Worm (Caenorhabditis elegans): ENCODE results near the gene T12C9.7.
A peak's percentile ranks its signal among the peaks of the same experiment; 100 is the strongest.

T12C9.7 gene

DNA sequence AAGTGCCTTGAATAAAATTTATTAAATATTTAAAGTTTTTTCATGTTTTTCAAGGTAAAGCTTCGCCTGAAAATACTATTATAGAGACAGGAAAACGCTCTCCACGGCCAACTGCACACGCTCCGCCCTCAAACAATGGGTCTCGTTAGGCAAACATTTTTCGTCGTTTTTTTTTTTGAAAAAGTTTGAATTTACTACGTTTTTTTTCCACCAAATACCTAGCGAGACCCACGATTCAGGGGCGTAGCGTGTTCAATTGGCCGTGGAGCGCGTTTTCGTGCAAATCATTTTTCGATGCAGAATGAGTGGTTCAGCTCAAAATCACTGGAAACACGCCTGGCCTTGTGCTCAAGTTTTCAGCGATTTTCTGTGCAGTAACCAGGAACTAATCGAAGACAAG, 7.1 kb upstream of the T12C9.7 start, which contains the start of gene W06B4.2:
Gene W06B4.2, plus strand, starts transcription at position 301 of the 400 bp plus-strand sequence.
- TF ChIP-seq dao-5 (tag; optimal IDR thresholded peaks at IDR 0.05), result no peak
- TF ChIP-seq W03F9.2 (tag; optimal IDR thresholded peaks at IDR 0.05), result no peak
- no peak for TF ChIP-seq him-1 (tag; optimal IDR thresholded peaks at IDR 0.05)

DNA sequence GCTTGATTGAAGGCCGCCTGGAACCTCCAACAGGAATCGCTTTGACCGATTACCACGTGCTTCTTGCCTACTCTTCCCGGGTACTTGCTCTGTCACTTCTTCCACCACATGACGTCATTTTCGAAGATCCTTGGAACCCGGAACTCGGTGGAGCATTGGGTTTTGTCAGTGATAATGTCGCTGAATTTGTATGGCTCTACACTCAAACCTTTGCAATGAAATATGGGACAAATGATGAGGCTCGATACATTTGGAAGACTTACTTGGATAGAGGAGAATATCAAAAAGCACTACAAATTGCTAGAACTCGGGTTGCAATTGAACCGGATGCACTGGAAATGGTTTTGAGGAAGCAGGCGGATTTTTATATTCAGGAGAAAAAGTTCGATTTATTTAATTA, 2.1 kb upstream of the T12C9.7 start:
- no peak for TF ChIP-seq dao-5 (tag; optimal IDR thresholded peaks at IDR 0.05)
- TF ChIP-seq W03F9.2 (tag; optimal IDR thresholded peaks at IDR 0.05), result no peak
- no peak for TF ChIP-seq him-1 (tag; optimal IDR thresholded peaks at IDR 0.05)

DNA sequence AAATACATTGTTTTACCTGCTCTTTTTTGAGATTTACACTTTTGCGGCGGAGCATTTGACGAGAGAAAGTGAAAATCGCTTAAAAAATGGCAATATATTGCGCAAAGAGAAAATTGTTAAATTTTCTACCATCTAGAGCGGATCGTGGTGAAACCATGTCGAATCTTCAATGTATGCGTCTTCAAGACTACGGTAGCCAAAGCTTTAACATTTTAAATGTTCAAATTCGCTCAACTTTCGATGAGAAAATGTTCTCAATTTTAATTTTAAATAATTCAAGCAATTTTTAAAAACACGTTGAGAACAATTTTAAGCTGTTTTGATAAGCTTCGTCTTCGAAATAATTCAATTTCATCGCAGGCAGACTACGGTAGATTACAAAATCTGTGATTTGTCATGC, 454 bp downstream of the T12C9.7 start:
- no peak for TF ChIP-seq W03F9.2 (tag; optimal IDR thresholded peaks at IDR 0.05)
- no peak for TF ChIP-seq dao-5 (tag; optimal IDR thresholded peaks at IDR 0.05)
- no peak for TF ChIP-seq him-1 (tag; optimal IDR thresholded peaks at IDR 0.05)

DNA sequence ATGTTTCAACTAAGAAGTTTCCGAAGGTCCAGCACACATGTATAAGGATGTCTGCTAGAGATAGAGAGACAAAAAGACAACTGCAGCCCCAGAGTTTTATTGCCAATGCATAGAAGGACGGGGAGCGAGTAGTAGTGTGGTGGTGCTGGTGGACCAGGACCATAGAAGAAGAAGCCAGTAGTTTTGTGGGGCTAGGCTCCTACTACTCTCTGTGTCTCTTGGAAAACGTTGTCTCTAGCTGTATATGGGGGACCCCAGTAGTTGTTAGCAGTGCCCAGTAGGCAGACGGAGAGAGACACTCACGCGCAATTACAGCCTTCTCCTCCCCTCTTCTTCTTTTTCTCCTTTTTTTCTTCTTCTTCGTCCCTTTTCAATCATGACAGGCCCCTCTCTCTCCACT, 4.7 kb downstream of the T12C9.7 start:
- TF ChIP-seq W03F9.2 (tag; optimal IDR thresholded peaks at IDR 0.05) (no peak), dao-5 (tag; optimal IDR thresholded peaks at IDR 0.05) (no peak), him-1 (tag; optimal IDR thresholded peaks at IDR 0.05) (peak; percentile 80)

DNA sequence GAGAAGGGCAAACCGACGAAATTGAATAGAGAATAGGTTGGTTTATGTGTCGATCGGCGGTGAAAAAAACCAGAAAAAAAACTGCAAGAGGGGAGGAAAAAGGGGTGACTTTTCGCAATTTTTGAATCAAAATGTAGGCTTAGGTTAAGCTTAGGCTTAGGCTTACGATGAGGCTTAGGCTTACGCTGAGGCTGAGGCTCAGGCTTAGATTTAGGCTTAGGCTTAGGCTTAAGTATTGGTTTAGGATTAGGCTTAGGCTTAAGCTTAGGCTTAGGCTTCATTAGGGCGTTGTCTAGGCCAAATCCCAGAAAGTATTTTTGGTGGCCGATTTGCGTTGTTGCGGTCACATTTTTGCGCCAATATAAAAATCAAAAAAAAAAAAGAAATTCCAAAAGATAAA, 5.9 kb downstream of the T12C9.7 start:
- TF ChIP-seq W03F9.2 (tag; optimal IDR thresholded peaks at IDR 0.05) (no peak), dao-5 (tag; optimal IDR thresholded peaks at IDR 0.05) (no peak), him-1 (tag; optimal IDR thresholded peaks at IDR 0.05) (no peak)

DNA sequence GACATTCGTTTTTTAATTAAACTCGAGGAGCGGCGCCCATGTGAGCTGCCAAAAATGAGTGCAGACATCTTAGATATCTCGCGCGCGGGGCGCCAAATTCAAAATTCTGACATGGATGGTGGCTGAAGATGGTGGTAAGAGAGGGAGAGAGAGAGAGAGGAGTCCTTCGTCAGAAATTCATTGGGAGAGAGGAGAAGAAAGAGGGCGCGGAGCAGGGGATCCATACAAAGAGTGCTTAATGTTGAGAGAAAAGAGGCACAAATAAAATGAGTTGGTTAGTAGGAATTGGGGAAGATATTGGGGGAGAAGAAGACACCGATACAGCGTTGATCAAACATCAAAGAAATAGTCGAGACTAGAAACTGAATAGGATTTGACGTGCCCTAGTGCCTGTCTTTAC, 7.3 kb downstream of the T12C9.7 start:
- no peak for TF ChIP-seq dao-5 (tag; optimal IDR thresholded peaks at IDR 0.05)
- no peak for TF ChIP-seq W03F9.2 (tag; optimal IDR thresholded peaks at IDR 0.05)
- TF ChIP-seq him-1 (tag; optimal IDR thresholded peaks at IDR 0.05), result no peak

DNA sequence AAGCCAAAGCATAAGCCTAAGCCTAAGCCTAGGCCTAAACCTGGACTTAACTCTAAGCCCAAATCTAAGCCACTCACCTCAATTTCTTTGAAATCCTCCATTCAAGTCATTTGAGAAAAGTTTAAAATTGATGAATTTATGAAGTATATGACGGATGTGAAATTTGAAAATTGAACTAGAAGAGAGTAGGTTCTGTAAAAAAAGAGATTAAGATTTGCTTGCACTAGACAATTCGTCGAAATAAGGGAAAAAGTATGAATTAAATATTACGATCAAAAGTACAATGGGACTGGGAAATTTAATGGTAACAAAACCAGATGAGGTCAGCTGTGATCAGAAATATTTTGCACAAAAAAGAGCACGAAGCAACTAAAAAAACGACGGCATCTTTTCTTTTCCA, 7.7 kb downstream of the T12C9.7 start, which contains the start of gene twk-2:
Gene twk-2, minus strand, starts transcription at position 101 of the 400 bp plus-strand sequence.
- TF ChIP-seq him-1 (tag; optimal IDR thresholded peaks at IDR 0.05) (no peak), W03F9.2 (tag; optimal IDR thresholded peaks at IDR 0.05) (no peak), dao-5 (tag; optimal IDR thresholded peaks at IDR 0.05) (no peak)

DNA sequence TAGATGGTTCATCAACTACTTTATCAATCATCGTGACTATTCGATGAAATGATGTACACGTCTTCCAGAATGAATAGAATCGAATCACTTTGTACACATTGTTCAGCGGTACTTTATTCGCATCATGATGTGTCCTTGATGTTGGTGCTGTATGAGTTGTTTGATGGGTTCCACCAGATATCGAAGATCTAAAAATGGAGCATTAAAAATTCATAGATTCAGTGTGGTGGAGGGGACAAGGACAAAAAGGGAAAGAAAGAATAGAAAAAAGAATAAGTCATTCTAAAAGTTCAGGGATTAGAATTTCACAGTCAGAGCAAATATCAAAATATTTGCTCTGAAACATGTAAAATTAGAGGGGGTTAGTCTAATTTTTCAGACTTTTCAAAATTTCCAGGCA, 15.9 kb downstream of the T12C9.7 start:
- TF ChIP-seq dao-5 (tag; optimal IDR thresholded peaks at IDR 0.05) (no peak), him-1 (tag; optimal IDR thresholded peaks at IDR 0.05) (no peak), W03F9.2 (tag; optimal IDR thresholded peaks at IDR 0.05) (no peak)

DNA sequence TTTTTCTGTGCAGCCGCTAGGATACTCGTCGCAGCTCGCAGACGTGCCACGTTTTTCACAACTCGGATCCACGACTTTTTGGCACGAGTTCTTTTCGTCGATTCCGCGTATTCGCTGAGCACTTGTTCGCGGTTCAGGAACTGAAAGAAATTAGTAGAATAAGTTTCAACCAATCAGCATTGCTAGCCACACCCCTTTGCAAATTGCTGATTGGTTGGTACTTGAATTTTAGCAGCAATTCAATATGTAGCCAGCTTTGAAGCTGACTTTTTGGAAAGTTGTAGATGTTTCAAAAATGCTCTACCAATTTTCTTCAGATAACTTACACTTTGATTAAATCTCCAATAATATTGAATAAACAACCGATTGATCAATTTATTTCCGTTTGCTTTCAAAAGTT, 19.5 kb downstream of the T12C9.7 start:
- TF ChIP-seq him-1 (tag; optimal IDR thresholded peaks at IDR 0.05) (no peak), dao-5 (tag; optimal IDR thresholded peaks at IDR 0.05) (no peak), W03F9.2 (tag; optimal IDR thresholded peaks at IDR 0.05) (no peak)

DNA sequence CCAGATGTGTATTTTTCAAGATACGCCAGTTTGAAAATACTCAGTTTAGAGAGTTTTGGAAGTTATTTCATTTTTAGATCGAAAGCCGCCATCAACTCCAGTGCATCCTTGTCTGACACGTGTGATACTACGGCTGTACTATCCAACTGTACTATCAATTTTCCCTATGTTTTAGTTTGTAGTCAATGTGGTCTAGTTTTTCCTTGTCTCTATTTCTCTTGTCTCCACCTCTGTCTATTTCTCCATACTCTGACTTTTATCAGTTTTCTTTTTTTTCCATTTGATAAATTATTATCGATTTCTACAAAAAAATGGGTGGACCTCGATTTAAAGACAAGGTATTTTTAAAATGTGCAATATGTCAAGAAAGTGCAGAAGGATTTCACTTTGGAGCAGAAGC, 22.1 kb downstream of the T12C9.7 start, which contains the start of gene nhr-16:
Gene nhr-16, plus strand, starts transcription at position 205 of the 400 bp plus-strand sequence.
- TF ChIP-seq dao-5 (tag; optimal IDR thresholded peaks at IDR 0.05), result no peak
- TF ChIP-seq W03F9.2 (tag; optimal IDR thresholded peaks at IDR 0.05), result no peak
- no peak for TF ChIP-seq him-1 (tag; optimal IDR thresholded peaks at IDR 0.05)

DNA sequence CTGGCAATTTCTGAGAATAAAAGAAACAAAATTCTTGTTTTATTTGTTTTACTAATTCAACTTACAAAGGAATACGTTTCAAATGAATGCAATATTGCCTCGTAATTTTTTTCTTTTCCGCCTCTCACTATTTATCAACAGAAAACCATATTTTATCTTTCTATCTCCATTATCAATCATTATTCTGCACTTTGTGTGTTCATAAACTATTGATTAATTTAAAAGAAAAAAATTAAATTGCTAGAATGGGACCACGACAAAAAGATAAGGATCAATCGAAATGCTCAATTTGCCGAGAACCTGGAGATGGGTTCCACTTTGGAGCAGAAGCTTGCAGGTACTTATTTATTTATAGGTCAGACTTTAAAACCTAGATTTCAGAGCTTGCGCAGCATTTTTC, 25.6 kb downstream of the T12C9.7 start, which contains the start of gene nhr-273:
Gene nhr-273, plus strand, starts transcription at position 167 of the 400 bp plus-strand sequence.
- TF ChIP-seq W03F9.2 (tag; optimal IDR thresholded peaks at IDR 0.05) (no peak), dao-5 (tag; optimal IDR thresholded peaks at IDR 0.05) (no peak), him-1 (tag; optimal IDR thresholded peaks at IDR 0.05) (no peak)

DNA sequence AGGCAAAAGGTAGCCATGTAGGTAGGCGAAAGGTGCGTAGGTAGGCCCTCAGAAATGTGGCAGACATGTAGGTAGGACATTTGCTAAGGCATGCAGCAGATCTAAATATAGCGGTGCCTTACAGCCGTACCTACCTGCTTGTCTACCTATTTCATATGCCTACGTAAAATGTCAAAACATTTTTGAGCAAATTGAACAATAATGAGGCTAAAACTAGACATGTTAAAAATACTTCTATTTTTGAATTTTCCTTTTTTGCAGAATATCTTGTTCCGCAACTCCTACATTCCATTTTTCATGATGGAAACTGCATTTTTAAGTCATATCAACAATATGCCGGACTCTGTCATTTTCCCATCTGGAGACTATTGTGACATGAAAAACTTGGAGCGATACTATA, 26.5 kb downstream of the T12C9.7 start:
- TF ChIP-seq W03F9.2 (tag; optimal IDR thresholded peaks at IDR 0.05) (no peak), him-1 (tag; optimal IDR thresholded peaks at IDR 0.05) (no peak), dao-5 (tag; optimal IDR thresholded peaks at IDR 0.05) (no peak)

DNA sequence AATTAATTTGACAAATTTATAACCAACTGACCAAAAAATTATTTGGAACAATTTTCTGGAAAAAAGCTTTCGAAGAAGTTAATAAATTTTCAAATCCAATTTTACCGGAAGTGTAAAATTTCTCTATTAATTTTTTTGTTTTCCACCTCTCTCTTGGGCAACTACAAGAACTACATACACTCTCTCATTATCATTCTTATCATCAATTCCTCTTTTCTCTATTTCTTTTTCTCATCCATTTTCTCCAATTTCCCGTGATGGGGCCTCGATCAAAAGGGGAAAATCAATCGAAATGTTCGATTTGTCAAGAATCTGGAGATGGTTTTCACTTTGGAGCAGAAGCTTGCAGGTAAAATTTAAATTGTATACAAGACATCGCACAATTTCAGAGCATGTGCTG, 27.6 kb downstream of the T12C9.7 start, which contains the start of gene nhr-109:
Gene nhr-109, plus strand, starts transcription at position 222 of the 400 bp plus-strand sequence.
- TF ChIP-seq him-1 (tag; optimal IDR thresholded peaks at IDR 0.05), result no peak
- TF ChIP-seq dao-5 (tag; optimal IDR thresholded peaks at IDR 0.05), result no peak
- no peak for TF ChIP-seq W03F9.2 (tag; optimal IDR thresholded peaks at IDR 0.05)

DNA sequence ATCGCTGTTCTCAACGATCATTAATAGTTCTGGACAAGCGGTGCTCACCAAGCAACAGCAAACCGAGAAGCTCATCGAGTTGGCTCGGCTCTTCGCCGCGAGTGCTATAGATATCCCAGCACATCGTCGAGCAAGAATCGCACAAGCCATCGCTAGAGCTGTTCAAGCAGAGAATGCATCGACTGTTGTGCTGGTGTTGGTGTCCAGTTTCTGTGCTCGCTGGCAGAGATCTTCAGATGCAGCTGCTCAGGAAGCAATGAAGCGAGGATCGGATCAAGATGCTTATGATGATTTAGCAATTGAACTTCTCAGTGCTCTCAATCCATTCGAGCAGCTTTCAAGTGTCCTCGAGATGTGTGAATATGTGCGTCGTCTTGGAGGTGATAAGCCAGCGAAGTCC, 32.6 kb downstream of the T12C9.7 start:
- TF ChIP-seq dao-5 (tag; optimal IDR thresholded peaks at IDR 0.05) (no peak), W03F9.2 (tag; optimal IDR thresholded peaks at IDR 0.05) (no peak), him-1 (tag; optimal IDR thresholded peaks at IDR 0.05) (no peak)

DNA sequence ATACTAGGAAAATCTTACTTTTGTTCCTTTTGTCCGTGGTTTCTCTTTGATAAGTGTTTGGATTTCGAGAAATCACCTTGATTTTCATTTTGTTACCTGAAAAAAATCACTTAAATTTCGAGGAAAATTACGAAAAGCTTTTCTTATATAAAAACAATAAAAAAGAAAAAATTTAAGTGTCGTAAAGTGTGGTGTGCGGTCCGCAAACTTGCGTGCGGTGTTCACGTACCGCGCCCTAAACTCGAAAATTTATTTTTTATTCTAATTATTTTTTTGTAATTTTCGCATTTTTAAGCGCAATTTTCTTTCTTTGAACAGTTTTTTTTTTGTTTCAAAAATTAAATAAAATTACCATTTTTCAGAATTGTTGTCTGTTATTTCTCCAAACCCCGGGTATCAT, 35.9 kb downstream of the T12C9.7 start, which contains the start of the genes dcaf-13 and toe-1:
Gene dcaf-13, minus strand, starts transcription at position 96 of the 400 bp plus-strand sequence.
Gene toe-1, plus strand, starts transcription at position 361 of the 400 bp plus-strand sequence.
- TF ChIP-seq him-1 (tag; optimal IDR thresholded peaks at IDR 0.05) (no peak), dao-5 (tag; optimal IDR thresholded peaks at IDR 0.05) (no peak), W03F9.2 (tag; optimal IDR thresholded peaks at IDR 0.05) (peak; percentile 30)
